Worm (Caenorhabditis elegans) whole organism, L1 larva: ENCODE data around the gene C54C6.4.

Experiments used
- blmp-1 ChIP-seq: fragments of 150-350 bp; optimal IDR thresholded peaks from 2 replicates; lab custom pipeline; 2014; ENCODE audit warnings: missing biosample characterization, missing genetic modification characterization
- efl-1 ChIP-seq, 4 experiments: fragments of 150-350 bp; optimal IDR thresholded peaks in 3 of 4; peaks in 1 of 4; 1 replicate in 1 of 4; 2 replicates in 3 of 4; lab custom pipeline; 2014; ENCODE audit warnings: missing biosample characterization in 2 of 4, missing genetic modification characterization in 2 of 4, missing genetic modification reagents in 2 of 4
- elt-2 ChIP-seq: sonication (generic microtip); optimal IDR thresholded peaks from 2 replicates; lab custom pipeline; 2016; ENCODE audit warnings: missing genetic modification characterization, mild to moderate bottlenecking, inconsistent platforms, missing compliant biosample characterization, missing genetic modification reagents
- fkh-10 ChIP-seq: sonication (generic microtip); optimal IDR thresholded peaks from 2 replicates; lab custom pipeline; 2017; ENCODE audit warnings: missing biosample characterization, missing genetic modification reagents, missing genetic modification characterization
- fkh-8 ChIP-seq: sonication (generic microtip); optimal IDR thresholded peaks from 2 replicates; lab custom pipeline; 2016; ENCODE audit warnings: mild to moderate bottlenecking, missing genetic modification characterization, missing compliant biosample characterization
- lin-14 ChIP-seq: fragments of 200-800 bp; sonication (Bioruptor generic); optimal IDR thresholded peaks from 2 replicates; lab custom pipeline; 2018; ENCODE audit warnings: mild to moderate bottlenecking, missing genetic modification characterization, moderate library complexity, missing compliant biosample characterization
- sup-37 ChIP-seq: fragments of 200-800 bp; sonication (Bioruptor generic); optimal IDR thresholded peaks from 2 replicates; lab custom pipeline; 2018; ENCODE audit warnings: mild to moderate bottlenecking, missing genetic modification characterization, missing compliant biosample characterization
- tlp-1 ChIP-seq: fragments of 150-350 bp; optimal IDR thresholded peaks from 2 replicates; lab custom pipeline; 2014; ENCODE audit warnings: missing biosample characterization, missing genetic modification characterization
- unc-62 ChIP-seq: fragments of 150-350 bp; optimal IDR thresholded peaks from 2 replicates; lab custom pipeline; 2014; ENCODE audit warnings: missing biosample characterization, missing genetic modification reagents, missing genetic modification characterization

C54C6.4 gene

ce11 chrIII:3605681-3606080, 52.2 kb downstream of the C54C6.4 start:
- TF ChIP-seq fkh-10 (GFP tag; lab: Kevin White, UChicago) (no peak), efl-1 (optimal IDR thresholded peaks at IDR 0.05; lab: Kevin White, UChicago) (no peak), efl-1 (GFP tag; optimal IDR thresholded peaks at IDR 0.05 in 1 of 2; lab: Kevin White, UChicago) (no peak), fkh-8 (no peak), sup-37 (GFP tag; lab: Kevin White, UChicago) (no peak), unc-62 (GFP tag; lab: Kevin White, UChicago) (no peak), elt-2 (tag; lab: Kevin White, UChicago) (no peak), lin-14 (GFP tag; lab: Kevin White, UChicago) (no peak), tlp-1 (tag; lab: Kevin White, UChicago) (no peak), blmp-1 (no peak)
